Fruit fly (Drosophila melanogaster) whole organism, wandering third instar larva: ENCODE results near the gene Fer2.

Experiments
- CG32264 ChIP-seq: fragments of 200-800 bp; sonication (Bioruptor generic); optimal IDR thresholded peaks from 2 replicates; lab custom pipeline; 2016; ENCODE audit warnings: missing biosample characterization, missing genetic modification characterization
- Dif ChIP-seq: fragments of 200-275, 200-300 bp; sonication (Bioruptor generic); optimal IDR thresholded peaks from 2 replicates; lab custom pipeline; 2018; ENCODE audit warnings: missing biosample characterization, missing genetic modification characterization; ENCODE audit not compliant: partially characterized antibody
- Jra ChIP-seq: sonication (Bioruptor generic); optimal IDR thresholded peaks from 2 replicates; lab custom pipeline; 2016; ENCODE audit warnings: missing biosample characterization, missing genetic modification characterization
- Myc ChIP-seq: fragments of >200 bp; optimal IDR thresholded peaks from 2 replicates; lab custom pipeline; 2017
- OdsH ChIP-seq: fragments of 200-800 bp; sonication (Bioruptor generic); optimal IDR thresholded peaks from 2 replicates; lab custom pipeline; 2016; ENCODE audit warnings: missing biosample characterization, mild to moderate bottlenecking, missing genetic modification characterization
- Vsx2 ChIP-seq: fragments of 200-300, 225-300 bp; sonication (Bioruptor generic); optimal IDR thresholded peaks from 2 replicates; lab custom pipeline; 2018; ENCODE audit warnings: missing biosample characterization, missing genetic modification characterization; ENCODE audit not compliant: partially characterized antibody
- br ChIP-seq: fragments of 200-800 bp; sonication (Bioruptor generic); optimal IDR thresholded peaks from 2 replicates; lab custom pipeline; 2016; ENCODE audit warnings: missing biosample characterization, missing genetic modification characterization
- brk ChIP-seq: fragments of 200-800 bp; sonication (Bioruptor generic); optimal IDR thresholded peaks from 2 replicates; lab custom pipeline; 2016; ENCODE audit warnings: missing biosample characterization, mild to moderate bottlenecking, missing genetic modification characterization
- fru ChIP-seq: fragments of 200-800 bp; sonication (Bioruptor generic); optimal IDR thresholded peaks from 3 replicates; lab custom pipeline; 2016; ENCODE audit warnings: missing biosample characterization, mild to moderate bottlenecking, missing genetic modification characterization
- h ChIP-seq: fragments of 200-800 bp; sonication (Bioruptor generic); optimal IDR thresholded peaks from 3 replicates; lab custom pipeline; 2016; ENCODE audit warnings: missing biosample characterization, mild to moderate bottlenecking, missing genetic modification characterization
- lola ChIP-seq: fragments of >200 bp; optimal IDR thresholded peaks from 2 replicates; lab custom pipeline; 2017; ENCODE audit warnings: missing biosample characterization, missing genetic modification characterization
- pan ChIP-seq: fragments of >200 bp; optimal IDR thresholded peaks from 2 replicates; lab custom pipeline; 2017
- psq ChIP-seq: fragments of 200-800 bp; sonication (Bioruptor generic); optimal IDR thresholded peaks from 3 replicates; lab custom pipeline; 2017; ENCODE audit warnings: missing biosample characterization, mild to moderate bottlenecking, missing genetic modification characterization, moderate library complexity
- sage ChIP-seq: fragments of 200-800 bp; sonication (Bioruptor generic); optimal IDR thresholded peaks from 2 replicates; lab custom pipeline; 2016; ENCODE audit warnings: missing biosample characterization, mild to moderate bottlenecking, missing genetic modification characterization

- TF ChIP-seq psq (no peak), brk (GFP tag; lab: Kevin White, UChicago) (no peak), Vsx2 (GFP tag; lab: Kevin White, UChicago) (no peak), h (no peak), br (GFP tag; lab: Kevin White, UChicago) (no peak), fru (GFP tag; lab: Kevin White, UChicago) (peak; percentile 40), sage (GFP tag; lab: Kevin White, UChicago) (no peak), Myc (no peak), Dif (GFP tag; lab: Kevin White, UChicago) (no peak), pan (lab: Kevin White, UChicago) (no peak), OdsH (GFP tag; lab: Kevin White, UChicago) (no peak), CG32264 (GFP tag; lab: Kevin White, UChicago) (no peak), Jra (GFP tag; lab: Kevin White, UChicago) (no peak), lola (GFP tag; lab: Kevin White, UChicago) (no peak)
These were observed 33.8 kb downstream of the Fer2 start for dm6 chr3R:16117359-16117758.
